Worm (Caenorhabditis elegans) whole organism, late embryonic: ENCODE measurements around the gene ife-5.

ENCODE experiments used
- C08G9.2 ChIP-seq: sonication (generic microtip); optimal IDR thresholded peaks from 2 replicates; lab custom pipeline; 2016; ENCODE audit warnings: mild to moderate bottlenecking, missing genetic modification characterization, moderate library complexity, missing compliant biosample characterization
- ama-1 ChIP-seq: fragments of 150-350 bp; optimal IDR thresholded peaks from 2 replicates; lab custom pipeline; 2014
- ceh-45 ChIP-seq: fragments of 200-800 bp; sonication (Bioruptor generic); IDR thresholded peaks from 2 replicates; pipeline ENCODE4 v1.3.6; 2022; ENCODE audit warnings: missing genetic modification reagents, missing genetic modification characterization, missing compliant biosample characterization
- hlh-30 ChIP-seq: sonication (generic microtip); optimal IDR thresholded peaks from 2 replicates; lab custom pipeline; 2017; ENCODE audit warnings: antibody characterized with exemption, missing genetic modification characterization, missing compliant biosample characterization; ENCODE audit not compliant: insufficient read depth
- nfya-1 ChIP-seq: sonication (generic microtip); optimal IDR thresholded peaks from 2 replicates; lab custom pipeline; 2017; ENCODE audit warnings: missing genetic modification characterization, mild to moderate bottlenecking, missing compliant biosample characterization, antibody characterized with exemption, moderate library complexity
- rnt-1 ChIP-seq: sonication (generic microtip); optimal IDR thresholded peaks from 2 replicates; lab custom pipeline; 2016; ENCODE audit warnings: missing genetic modification characterization, missing compliant biosample characterization
- unc-55 ChIP-seq: sonication (generic microtip); optimal IDR thresholded peaks from 2 replicates; lab custom pipeline; 2017; ENCODE audit warnings: missing biosample characterization, missing genetic modification reagents, missing genetic modification characterization
- ztf-16 ChIP-seq: sonication (generic microtip); optimal IDR thresholded peaks from 2 replicates; lab custom pipeline; 2017; ENCODE audit warnings: missing genetic modification characterization, missing compliant biosample characterization

ce11 chrII:12300680-12301079, 20.2 kb downstream of the ife-5 start:
- TF ChIP-seq C08G9.2 (tag; lab: Kevin White, UChicago) (no peak), nfya-1 (tag; lab: Kevin White, UChicago) (no peak), ceh-45 (GFP tag; lab: Robert Waterston, UW) (no peak), rnt-1 (no peak), unc-55 (GFP tag; lab: Kevin White, UChicago) (no peak), hlh-30 (tag; lab: Kevin White, UChicago) (no peak), ama-1 (lab: Kevin White, UChicago) (no peak), ztf-16 (tag; lab: Kevin White, UChicago) (no peak)
